Fruit fly (Drosophila melanogaster): ENCODE data around the gene rod.

DNA sequence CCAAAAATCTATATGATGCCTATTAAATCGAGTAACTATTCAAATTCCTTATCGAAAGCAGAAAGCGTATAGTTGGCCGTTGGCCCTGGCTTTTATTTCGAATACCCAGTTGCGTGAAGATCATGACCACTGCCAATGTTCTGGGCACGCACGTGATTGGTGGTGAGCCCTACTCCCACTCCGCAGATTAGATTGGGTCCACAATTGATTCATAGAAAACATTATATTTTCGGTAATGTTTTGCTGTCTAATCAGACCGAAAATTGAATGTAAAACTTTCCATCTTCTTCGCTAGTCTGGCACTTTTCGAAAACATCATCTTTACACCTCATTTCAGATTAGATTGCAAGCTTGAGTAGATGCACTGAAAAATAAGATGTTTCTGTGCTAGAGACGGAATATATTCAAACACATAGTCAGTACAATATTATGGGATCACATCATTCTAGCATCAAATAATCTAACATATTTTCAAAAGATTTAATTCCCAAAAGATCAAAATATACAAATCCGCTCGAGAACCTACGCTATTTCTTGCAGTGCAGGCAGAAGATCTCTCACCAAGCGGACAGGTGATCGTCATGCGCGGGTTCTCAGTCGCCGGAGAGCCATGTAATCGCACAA is 11.6 kb downstream of the rod start, which contains the start of gene CG1774:
- TF ChIP-seq CG15710 (tag; optimal IDR thresholded peaks at IDR 0.05) (peak; percentile 11), EcR (GFP tag; optimal IDR thresholded peaks at IDR 0.05) (no peak)

Measured in whole organism, pupa.